Worm (Caenorhabditis elegans): Measurements from ENCODE around the gene C47D12.2.

The C47D12.2 gene

DNA sequence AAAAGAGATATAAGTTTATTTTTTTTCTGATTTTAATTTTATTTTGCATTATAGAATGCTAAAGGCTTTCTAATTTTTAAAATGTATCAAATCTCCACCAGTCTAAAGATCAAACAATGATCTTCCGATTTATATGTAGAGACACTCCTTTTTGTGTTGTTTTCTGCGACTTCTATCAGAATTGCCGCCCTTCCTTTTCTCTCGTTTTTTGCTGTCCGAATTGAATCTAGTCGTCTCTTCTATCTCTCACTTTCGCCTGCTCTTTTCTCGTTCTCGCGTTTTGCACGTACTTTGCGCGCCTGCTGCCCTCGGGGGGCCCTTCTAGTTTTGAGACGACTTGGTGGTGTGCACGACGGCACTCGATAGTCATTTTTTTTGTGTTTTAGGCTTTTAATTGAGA is 48.3 kb downstream of the C47D12.2 start (continued):
- TF ChIP-seq Y48G9A.11 (GFP tag; IDR thresholded peaks at IDR 0.05) (no peak), aly-2 (tag; optimal IDR thresholded peaks at IDR 0.05) (no peak), zip-2 (tag; optimal IDR thresholded peaks at IDR 0.05) (no peak), nhr-42 (GFP tag; IDR thresholded peaks at IDR 0.05) (no peak), zfp-2 (tag; optimal IDR thresholded peaks at IDR 0.05) (no peak), zip-11 (GFP tag; IDR thresholded peaks at IDR 0.05) (no peak), rbr-2 (tag; optimal IDR thresholded peaks at IDR 0.05) (peak; percentile 30), lin-13 (GFP tag; optimal IDR thresholded peaks at IDR 0.05) (peak; percentile 36), ctbp-1 (GFP tag; IDR thresholded peaks at IDR 0.05) (peak; percentile 61; the same call in 1 of the 2 replicates), ceh-82 (tag; optimal IDR thresholded peaks at IDR 0.05) (no peak), nhr-77 (tag; optimal IDR thresholded peaks at IDR 0.05) (no peak), dmd-6 (GFP tag; IDR thresholded peaks at IDR 0.05) (peak; percentile 28; the same call in 1 of the 2 replicates), daf-16 (GFP tag; optimal IDR thresholded peaks at IDR 0.05) (no peak), daf-16 (tag; optimal IDR thresholded peaks at IDR 0.05) (no peak), jun-1 (tag; optimal IDR thresholded peaks at IDR 0.05) (no peak), php-3 (GFP tag; IDR thresholded peaks at IDR 0.05) (no peak), ztf-7 (tag; optimal IDR thresholded peaks at IDR 0.05) (no peak), sdz-12 (GFP tag; optimal IDR thresholded peaks at IDR 0.05) (no peak), mdt-29 (GFP tag; IDR thresholded peaks at IDR 0.05) (no peak), T20F7.1 (GFP tag; optimal IDR thresholded peaks at IDR 0.05) (peak; percentile 31), unc-130 (GFP tag; optimal IDR thresholded peaks at IDR 0.05) (no peak), lin-39 (tag; optimal IDR thresholded peaks at IDR 0.05) (no peak), snpc-4 (tag; optimal IDR thresholded peaks at IDR 0.05) (no peak), set-16 (GFP tag; IDR thresholded peaks at IDR 0.05) (no peak), R02D3.7 (tag; optimal IDR thresholded peaks at IDR 0.05) (no peak), cey-2 (tag; optimal IDR thresholded peaks at IDR 0.05; ENCODE audit: borderline replicate concordance, insufficient read depth) (no peak), mxl-2 (GFP tag; conservative IDR thresholded peaks at IDR 0.05) (no peak), pha-4 (GFP tag; IDR thresholded peaks at IDR 0.05) (no peak), pha-4 (tag; optimal IDR thresholded peaks at IDR 0.05) (no peak), fos-1 (tag; optimal IDR thresholded peaks at IDR 0.05) (no peak), lsy-2 (tag; optimal IDR thresholded peaks at IDR 0.05) (peak in 1 of 2 experiments; percentile 75), ceh-28 (tag; optimal IDR thresholded peaks at IDR 0.05) (no peak), tag-97 (GFP tag; IDR thresholded peaks at IDR 0.05) (no peak), lir-3 (tag; optimal IDR thresholded peaks at IDR 0.05) (no peak), lim-7 (GFP tag; IDR thresholded peaks at IDR 0.05) (no peak), Y5F2A.4 (GFP tag; optimal IDR thresholded peaks at IDR 0.05) (no peak), hif-1 (tag; optimal IDR thresholded peaks at IDR 0.05) (peak; percentile 78 to 99), unc-39 (tag; optimal IDR thresholded peaks at IDR 0.05) (no peak), lin-15B (tag; optimal IDR thresholded peaks at IDR 0.05) (no peak), lin-38 (GFP tag; IDR thresholded peaks at IDR 0.05) (no peak), vab-7 (GFP tag; IDR thresholded peaks at IDR 0.05) (no peak), F37D6.2 (tag; optimal IDR thresholded peaks at IDR 0.05) (peak; percentile 2), nhr-111 (GFP tag; optimal IDR thresholded peaks at IDR 0.05) (no peak), spr-3 (GFP tag; optimal IDR thresholded peaks at IDR 0.05) (no peak), ceh-44 (GFP tag; IDR thresholded peaks at IDR 0.05) (no peak), F44E2.7 (GFP tag; IDR thresholded peaks at IDR 0.05) (no peak), egl-43 (GFP tag; IDR thresholded peaks at IDR 0.05) (no peak), ceh-20 (GFP tag; IDR thresholded peaks at IDR 0.05) (peak; percentile 50; the same call in 1 of the 2 replicates), zfp-3 (GFP tag; conservative IDR thresholded peaks at IDR 0.05) (peak; percentile 46; the same call in 1 of the 2 replicates), nhr-76 (tag; optimal IDR thresholded peaks at IDR 0.05) (no peak), Y75B8A.6 (GFP tag; IDR thresholded peaks at IDR 0.05) (no peak), egl-27 (tag; optimal IDR thresholded peaks at IDR 0.05) (no peak), ceh-32 (tag; optimal IDR thresholded peaks at IDR 0.05; ENCODE audit: poor library complexity) (no peak)
